Worm (Caenorhabditis elegans) whole organism, L1 larva: ENCODE data around the gene srbc-67.

Source experiments
- nhr-237 ChIP-seq: fragments of 150-350 bp; optimal IDR thresholded peaks from 2 replicates; lab custom pipeline; 2014; ENCODE audit warnings: missing biosample characterization, missing genetic modification characterization
- nhr-90 ChIP-seq: sonication (generic microtip); optimal IDR thresholded peaks from 2 replicates; lab custom pipeline; 2016; ENCODE audit warnings: mild to moderate bottlenecking, missing genetic modification characterization, missing compliant biosample characterization; ENCODE audit not compliant: poor library complexity

ce11 chrV:3579248-3579647 is 38.2 kb upstream of the srbc-67 start:
- TF ChIP-seq nhr-237 (tag; lab: Kevin White, UChicago) (no peak), nhr-90 (tag; lab: Kevin White, UChicago) (no peak)
